Comparison of ENCODE assay signal across 2 worm cellular contexts in the genomic region with DNA sequence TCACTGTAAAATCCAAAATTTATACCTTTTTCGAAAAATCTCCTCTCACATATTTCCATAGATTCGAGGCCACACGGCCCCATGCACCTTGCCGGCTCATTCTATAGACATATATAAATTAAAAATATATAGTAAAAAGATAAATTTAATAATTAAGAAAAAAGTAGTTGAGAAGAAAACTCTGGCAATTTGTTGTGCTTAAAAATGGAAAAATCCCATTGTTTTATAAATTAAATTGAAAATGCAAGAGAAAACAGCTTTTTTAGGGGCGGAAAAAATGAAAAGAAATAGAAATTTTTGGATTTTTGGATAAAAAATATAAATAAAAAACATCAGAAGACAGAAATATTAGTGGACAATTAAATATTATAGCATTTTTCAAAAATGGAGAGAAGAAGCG.
A peak's percentile ranks its signal among the peaks of the same experiment; 100 is the strongest.
TF ChIP-seq lines count a peak whose summit lies in the region.

TSS of gene Y116A8C.30 (minus strand) at position 101 of the 400 bp plus-strand sequence.

TF ChIP-seq in whole organism, L1 larva, 84 proteins besides CTCF, POLR2A, EP300 and RAD21:
- TF ChIP-seq nhr-47 (tag; optimal IDR thresholded peaks at IDR 0.05; lab: Kevin White, UChicago) (no peak), mep-1 (tag; optimal IDR thresholded peaks at IDR 0.05; lab: Kevin White, UChicago) (no peak), dpl-1 (GFP tag; optimal IDR thresholded peaks at IDR 0.05; lab: Kevin White, UChicago) (no peak), nhr-85 (tag; lab: Kevin White, UChicago) (peak; percentile 30), sup-37 (GFP tag; optimal IDR thresholded peaks at IDR 0.05; lab: Kevin White, UChicago) (no peak), ztf-11 (tag; optimal IDR thresholded peaks at IDR 0.05; lab: Kevin White, UChicago) (no peak), snu-23 (GFP tag; optimal IDR thresholded peaks at IDR 0.05; lab: Kevin White, UChicago) (no peak), lin-39 (tag; optimal IDR thresholded peaks at IDR 0.05; lab: Kevin White, UChicago) (no peak), C16A3.4 (tag; optimal IDR thresholded peaks at IDR 0.05; lab: Kevin White, UChicago) (no peak)

TF ChIP-seq in whole organism, mixed stage, embryonic, 35 proteins besides CTCF, POLR2A, EP300 and RAD21:
- no peak for TF ChIP-seq nhr-12 (tag; optimal IDR thresholded peaks at IDR 0.05; lab: Kevin White, UChicago)
- no peak for TF ChIP-seq blmp-1 (tag; optimal IDR thresholded peaks at IDR 0.05; lab: Kevin White, UChicago)
- TF ChIP-seq nhr-2 (tag; optimal IDR thresholded peaks at IDR 0.05; lab: Kevin White, UChicago) = peak; percentile 22
